Fruit fly (Drosophila melanogaster): ENCODE data around the gene RpS10b.

The RpS10b gene

dm6 chrX:19613473-19613872 lies 15.6 kb downstream of the RpS10b start (continued):
- peak; percentile 55 for TF ChIP-seq CG2875 (GFP tag; optimal IDR thresholded peaks at IDR 0.05)
- peak; percentile 53 for TF ChIP-seq fd64A (GFP tag; optimal IDR thresholded peaks at IDR 0.05)
- peak; percentile 34 for TF ChIP-seq CG8388 (GFP tag; optimal IDR thresholded peaks at IDR 0.05)
- peak; percentile 44; the same call in 1 of the 3 replicates for TF ChIP-seq CG6791 (GFP tag; IDR thresholded peaks at IDR 0.05; ENCODE audit: partially characterized antibody)
- TF ChIP-seq gro (GFP tag; optimal IDR thresholded peaks at IDR 0.05): peak; percentile 33
- no peak for TF ChIP-seq ab (GFP tag; optimal IDR thresholded peaks at IDR 0.05)
- TF ChIP-seq CG7987 (GFP tag; optimal IDR thresholded peaks at IDR 0.05): peak; percentile 91
- TF ChIP-seq D19B (GFP tag; optimal IDR thresholded peaks at IDR 0.05): no peak
- TF ChIP-seq CG12659 (GFP tag; optimal IDR thresholded peaks at IDR 0.05): peak; percentile 70
- TF ChIP-seq CG11093 (GFP tag; IDR thresholded peaks at IDR 0.05): no peak
- no peak for TF ChIP-seq CG11695 (GFP tag; IDR thresholded peaks at IDR 0.05)
- peak; percentile 58 for TF ChIP-seq CG10147 (GFP tag; optimal IDR thresholded peaks at IDR 0.05)
- TF ChIP-seq btn (GFP tag; optimal IDR thresholded peaks at IDR 0.05): peak; percentile 21
- TF ChIP-seq MBD-R2 (GFP tag; IDR thresholded peaks at IDR 0.05): peak; percentile 76
- peak; percentile 58 for TF ChIP-seq Nf-YB (GFP tag; optimal IDR thresholded peaks at IDR 0.05)
- TF ChIP-seq so (GFP tag; IDR thresholded peaks at IDR 0.05): peak; percentile 51; the same call in 1 of the 3 replicates
- peak; percentile 90 for TF ChIP-seq CG34376 (GFP tag; optimal IDR thresholded peaks at IDR 0.05)
- peak; percentile 76 for TF ChIP-seq B-H2 (GFP tag; optimal IDR thresholded peaks at IDR 0.05)
- peak; percentile 60 for TF ChIP-seq unpg (GFP tag; optimal IDR thresholded peaks at IDR 0.05)
- no peak for TF ChIP-seq CG18476 (GFP tag; optimal IDR thresholded peaks at IDR 0.05)
- peak; percentile 22 for TF ChIP-seq CoRest (tag; optimal IDR thresholded peaks at IDR 0.05)
- TF ChIP-seq CG17912 (GFP tag; optimal IDR thresholded peaks at IDR 0.05): peak; percentile 86
- TF ChIP-seq ap (GFP tag; IDR thresholded peaks at IDR 0.05): 0 out of 2 replicates have a peak, but pooled peaks have one; percentile 9
- peak; percentile 30 for TF ChIP-seq gsb-n (tag; optimal IDR thresholded peaks at IDR 0.05)
- no peak for TF ChIP-seq usp (GFP tag; optimal IDR thresholded peaks at IDR 0.05)
- TF ChIP-seq CG12391 (tag; optimal IDR thresholded peaks at IDR 0.05): peak; percentile 61
- TF ChIP-seq NfI (GFP tag; optimal IDR thresholded peaks at IDR 0.05): peak; percentile 78
- TF ChIP-seq caup (GFP tag; optimal IDR thresholded peaks at IDR 0.05; ENCODE audit: severe bottlenecking): peak; percentile 82
- TF ChIP-seq Med (GFP tag): peak; percentile 90
- peak; percentile 74 for TF ChIP-seq Dref (GFP tag; IDR thresholded peaks at IDR 0.05)
- TF ChIP-seq CG8765 (GFP tag; IDR thresholded peaks at IDR 0.05): no peak
- TF ChIP-seq Scr (GFP tag; IDR thresholded peaks at IDR 0.05; ENCODE audit: partially characterized antibody): peak; percentile 47
- TF ChIP-seq CG42726 (GFP tag; IDR thresholded peaks at IDR 0.05; ENCODE audit: partially characterized antibody): no peak
- TF ChIP-seq CG3407 (GFP tag; optimal IDR thresholded peaks at IDR 0.05): peak; percentile 49
- peak; percentile 63 for TF ChIP-seq CG4707 (GFP tag; optimal IDR thresholded peaks at IDR 0.05)
- TF ChIP-seq CG4424 (GFP tag; optimal IDR thresholded peaks at IDR 0.05): peak; percentile 21
- TF ChIP-seq CG9727 (GFP tag; optimal IDR thresholded peaks at IDR 0.05): peak; percentile 65
- TF ChIP-seq CG3163 (GFP tag; optimal IDR thresholded peaks at IDR 0.05): no peak
- TF ChIP-seq org-1 (GFP tag; optimal IDR thresholded peaks at IDR 0.05): peak; percentile 29
- TF ChIP-seq CG13424 (tag; optimal IDR thresholded peaks at IDR 0.05): peak; percentile 20
- peak; percentile 11 for TF ChIP-seq dmrt11E (tag; optimal IDR thresholded peaks at IDR 0.05)
- peak; percentile 0 for TF ChIP-seq ems (GFP tag; optimal IDR thresholded peaks at IDR 0.05)
- TF ChIP-seq tup (GFP tag; optimal IDR thresholded peaks at IDR 0.05): no peak
- peak; percentile 44 for TF ChIP-seq CG30020 (tag; optimal IDR thresholded peaks at IDR 0.05)
- TF ChIP-seq hth (optimal IDR thresholded peaks at IDR 0.05): no peak
- peak; percentile 21 for TF ChIP-seq NC2β (GFP tag; optimal IDR thresholded peaks at IDR 0.05)
- peak; percentile 14; the same call in 1 of the 2 replicates for TF ChIP-seq CG14014 (GFP tag; IDR thresholded peaks at IDR 0.05)
- no peak for TF ChIP-seq lola (GFP tag; optimal IDR thresholded peaks at IDR 0.05)
- peak; percentile 59 for TF ChIP-seq BtbVII (GFP tag; optimal IDR thresholded peaks at IDR 0.05)
- peak; percentile 43; the same call in 1 of the 2 replicates for TF ChIP-seq sob (GFP tag; IDR thresholded peaks at IDR 0.05)

All from whole organism, embryonic.